Fruit fly (Drosophila melanogaster) whole organism, embryonic: ENCODE data around the gene Diedel2.

ENCODE experiments used
- CG12219 ChIP-seq: fragments of 200-800 bp; sonication (Bioruptor generic); optimal IDR thresholded peaks from 3 replicates; lab custom pipeline; 2018; ENCODE audit warnings: missing biosample characterization, mild to moderate bottlenecking, missing genetic modification characterization
- CG13287 ChIP-seq: fragments of 200-800 bp; sonication (Bioruptor generic); IDR thresholded peaks from 2 replicates; pipeline ENCODE4 v1.3.6; 2022; ENCODE audit warnings: missing biosample characterization, missing genetic modification characterization; ENCODE audit not compliant: partially characterized antibody
- CG4730 ChIP-seq: fragments of 200-800 bp; sonication (Bioruptor generic); IDR thresholded peaks from 2 replicates; pipeline ENCODE4 v1.3.6; 2022; ENCODE audit warnings: missing biosample characterization, missing genetic modification characterization
- Dad ChIP-seq: fragments of 200-800 bp; sonication (Bioruptor generic); optimal IDR thresholded peaks from 3 replicates; lab custom pipeline; 2016; ENCODE audit warnings: missing biosample characterization, missing genetic modification characterization
- Hr39 ChIP-seq: fragments of >200 bp; optimal IDR thresholded peaks from 2 replicates; lab custom pipeline; 2017
- MTF-1 ChIP-seq: fragments of 200-800 bp; sonication (Bioruptor generic); optimal IDR thresholded peaks from 2 replicates; lab custom pipeline; 2018; ENCODE audit warnings: missing biosample characterization, mild to moderate bottlenecking, missing genetic modification characterization, borderline replicate concordance
- ase ChIP-seq: fragments of 200-800 bp; sonication (Bioruptor generic); IDR thresholded peaks from 3 replicates; pipeline ENCODE4 v1.3.6; 2022; ENCODE audit warnings: missing biosample characterization, missing genetic modification characterization
- bbx ChIP-seq: fragments of 200-800 bp; sonication (Bioruptor generic); IDR thresholded peaks from 2 replicates; pipeline ENCODE4 v1.3.6; 2022; ENCODE audit warnings: missing biosample characterization, missing genetic modification characterization; ENCODE audit not compliant: partially characterized antibody
- dati ChIP-seq: fragments of 200-800 bp; sonication (Bioruptor generic); IDR thresholded peaks from 2 replicates; pipeline ENCODE4 v1.3.6; 2022; ENCODE audit warnings: missing biosample characterization, missing genetic modification characterization

dm6 chr3R:29590806-29591205 lies 17.5 kb upstream of the Diedel2 start, which contains the start of gene CG31041:
- TF ChIP-seq ase (GFP tag; lab: Robert Waterston, UW), result no peak
- no peak for TF ChIP-seq CG12219
- TF ChIP-seq CG4730, result no peak
- no peak for TF ChIP-seq dati (GFP tag; lab: Robert Waterston, UW)
- no peak for TF ChIP-seq MTF-1 (GFP tag; lab: Kevin White, UChicago)
- TF ChIP-seq bbx (GFP tag; lab: Robert Waterston, UW), result no peak
- TF ChIP-seq CG13287 (GFP tag; lab: Robert Waterston, UW), result no peak
- TF ChIP-seq Dad (GFP tag; lab: Kevin White, UChicago), result no peak
- no peak for TF ChIP-seq Hr39
